Fruit fly (Drosophila melanogaster) whole organism, prepupa: ENCODE measurements around the gene CG46025.

ENCODE experiments used
- Blimp-1 ChIP-seq: fragments of 200-800 bp; sonication (Bioruptor generic); optimal IDR thresholded peaks from 3 replicates; lab custom pipeline; 2017; ENCODE audit warnings: missing biosample characterization, missing genetic modification characterization, mild to moderate bottlenecking, moderate library complexity, missing genetic modification reagents
- CG10631 ChIP-seq: fragments of 200-800 bp; sonication (Bioruptor generic); optimal IDR thresholded peaks from 2 replicates; lab custom pipeline; 2016; ENCODE audit warnings: missing biosample characterization, missing genetic modification characterization
- CG10669 ChIP-seq: fragments of 200-800 bp; sonication (Bioruptor generic); optimal IDR thresholded peaks from 3 replicates; lab custom pipeline; 2018; ENCODE audit warnings: missing biosample characterization, mild to moderate bottlenecking, missing genetic modification characterization, moderate library complexity
- CG11294 ChIP-seq: fragments of 200-800 bp; sonication (Bioruptor generic); IDR thresholded peaks from 2 replicates; pipeline ENCODE4 v1.3.6; 2022; ENCODE audit warnings: missing biosample characterization, missing genetic modification characterization
- CG15336 ChIP-seq: fragments of 200-800 bp; sonication (Bioruptor generic); IDR thresholded peaks from 2 replicates; pipeline ENCODE4 v1.3.6; 2022; ENCODE audit warnings: missing biosample characterization, missing genetic modification characterization
- CG1621 ChIP-seq: fragments of 200-800 bp; sonication (Bioruptor generic); optimal IDR thresholded peaks from 3 replicates; lab custom pipeline; 2018; ENCODE audit warnings: missing biosample characterization, mild to moderate bottlenecking, missing genetic modification characterization
- CG3032 ChIP-seq: fragments of 200-800 bp; optimal IDR thresholded peaks from 2 replicates; lab custom pipeline; 2019; ENCODE audit warnings: missing biosample characterization, mild to moderate bottlenecking, missing genetic modification characterization, moderate library complexity
- CG34406 ChIP-seq: fragments of 200-800 bp; sonication (Bioruptor generic); optimal IDR thresholded peaks from 3 replicates; lab custom pipeline; 2016; ENCODE audit warnings: missing biosample characterization, missing genetic modification characterization
- CG3919 ChIP-seq: fragments of 200-800 bp; sonication (Bioruptor generic); optimal IDR thresholded peaks from 3 replicates; lab custom pipeline; 2016; ENCODE audit warnings: missing biosample characterization, missing genetic modification characterization
- CG4318 ChIP-seq: fragments of 200-800 bp; sonication (Bioruptor generic); optimal IDR thresholded peaks from 3 replicates; lab custom pipeline; 2017; ENCODE audit warnings: missing biosample characterization, mild to moderate bottlenecking, missing genetic modification characterization
- CG6163 ChIP-seq: fragments of 200-800 bp; sonication (Bioruptor generic); IDR thresholded peaks from 3 replicates; pipeline ENCODE4 v1.3.6; 2022; ENCODE audit warnings: missing biosample characterization, missing genetic modification characterization
- CG6276 ChIP-seq: fragments of 200-800 bp; sonication (Bioruptor generic); optimal IDR thresholded peaks from 2 replicates; lab custom pipeline; 2017; ENCODE audit warnings: missing biosample characterization, mild to moderate bottlenecking, missing genetic modification characterization
- CG6808 ChIP-seq: fragments of 200-800 bp; sonication (Bioruptor generic); optimal IDR thresholded peaks from 3 replicates; lab custom pipeline; 2017; ENCODE audit warnings: missing biosample characterization, missing genetic modification characterization, mild to moderate bottlenecking, moderate library complexity, missing genetic modification reagents
- CG8119 ChIP-seq: fragments of 200-800 bp; sonication (Bioruptor generic); IDR thresholded peaks from 3 replicates; pipeline ENCODE4 v1.3.6; 2022; ENCODE audit warnings: missing biosample characterization, missing genetic modification characterization
- CG8319 ChIP-seq: fragments of 200-800 bp; sonication (Bioruptor generic); optimal IDR thresholded peaks from 3 replicates; lab custom pipeline; 2016; ENCODE audit warnings: missing biosample characterization, missing genetic modification characterization
- CG9139 ChIP-seq: fragments of 200-800 bp; sonication (Bioruptor generic); optimal IDR thresholded peaks from 3 replicates; lab custom pipeline; 2017; ENCODE audit warnings: missing biosample characterization, mild to moderate bottlenecking, missing genetic modification characterization
- Eip75B ChIP-seq: fragments of 200-800 bp; sonication (Bioruptor generic); optimal IDR thresholded peaks from 3 replicates; lab custom pipeline; 2016; ENCODE audit warnings: missing biosample characterization, missing genetic modification characterization
- Eip78C ChIP-seq: fragments of 200-800 bp; sonication (Bioruptor generic); peaks from one replicate; lab custom pipeline; 2016; ENCODE audit warnings: missing biosample characterization, missing genetic modification characterization
- Ets21C ChIP-seq: fragments of 200-800 bp; sonication (Bioruptor generic); optimal IDR thresholded peaks from 3 replicates; lab custom pipeline; 2016; ENCODE audit warnings: missing biosample characterization, missing genetic modification characterization
- Ets96B ChIP-seq: fragments of 200-800 bp; optimal IDR thresholded peaks from 2 replicates; lab custom pipeline; 2019; ENCODE audit warnings: missing biosample characterization, mild to moderate bottlenecking, missing genetic modification characterization, moderate library complexity
- Gug ChIP-seq: fragments of 200-800 bp; sonication (Bioruptor generic); IDR thresholded peaks from 2 replicates; pipeline ENCODE4 v1.3.6; 2022; ENCODE audit warnings: missing biosample characterization, missing genetic modification characterization
- Lpt ChIP-seq: fragments of 200-800 bp; sonication (Bioruptor generic); optimal IDR thresholded peaks from 3 replicates; lab custom pipeline; 2016; ENCODE audit warnings: missing biosample characterization, missing genetic modification characterization
- OdsH ChIP-seq: fragments of 200-800 bp; sonication (Bioruptor generic); optimal IDR thresholded peaks from 3 replicates; lab custom pipeline; 2016; ENCODE audit warnings: missing biosample characterization, missing genetic modification characterization
- Smox ChIP-seq: fragments of 200-800 bp; sonication (Bioruptor generic); optimal IDR thresholded peaks from 3 replicates; lab custom pipeline; 2016; ENCODE audit warnings: missing biosample characterization, missing genetic modification characterization
- Sox102F ChIP-seq: fragments of 200-800 bp; sonication (Bioruptor generic); optimal IDR thresholded peaks from 2 replicates; lab custom pipeline; 2016; ENCODE audit warnings: missing biosample characterization, mild to moderate bottlenecking, missing genetic modification characterization
- Sox14 ChIP-seq: fragments of 200-800 bp; sonication (Bioruptor generic); optimal IDR thresholded peaks from 3 replicates; lab custom pipeline; 2016; ENCODE audit warnings: missing biosample characterization, missing genetic modification characterization
- Sox15 ChIP-seq: fragments of 200-800 bp; sonication (Bioruptor generic); optimal IDR thresholded peaks from 3 replicates; lab custom pipeline; 2016; ENCODE audit warnings: missing biosample characterization, missing genetic modification characterization
- acj6 ChIP-seq: fragments of 200-800 bp; sonication (Bioruptor generic); optimal IDR thresholded peaks from 3 replicates; lab custom pipeline; 2016; ENCODE audit warnings: missing biosample characterization, missing genetic modification characterization
- dac ChIP-seq: fragments of 200-800 bp; sonication (Bioruptor generic); optimal IDR thresholded peaks from 2 replicates; lab custom pipeline; 2017; ENCODE audit warnings: missing biosample characterization, mild to moderate bottlenecking, missing genetic modification characterization
- fd59A ChIP-seq: fragments of 200-800 bp; sonication (Bioruptor generic); optimal IDR thresholded peaks from 2 replicates; lab custom pipeline; 2017; ENCODE audit warnings: missing biosample characterization, mild to moderate bottlenecking, missing genetic modification characterization, missing genetic modification reagents
- fd85E ChIP-seq: fragments of 200-800 bp; sonication (Bioruptor generic); optimal IDR thresholded peaks from 3 replicates; lab custom pipeline; 2016; ENCODE audit warnings: missing biosample characterization, missing genetic modification characterization
- fkh ChIP-seq: fragments of 200-800 bp; sonication (Bioruptor generic); optimal IDR thresholded peaks from 3 replicates; lab custom pipeline; 2017; ENCODE audit warnings: missing biosample characterization, mild to moderate bottlenecking, missing genetic modification characterization, moderate library complexity
- net ChIP-seq: fragments of 200-800 bp; sonication (Bioruptor generic); optimal IDR thresholded peaks from 3 replicates; lab custom pipeline; 2016; ENCODE audit warnings: missing biosample characterization, missing genetic modification characterization
- salr ChIP-seq, 2 experiments: fragments of 200-800 bp; sonication (Bioruptor generic); optimal IDR thresholded peaks; 3 replicates each; lab custom pipeline; 2016 to 2018; ENCODE audit warnings: missing biosample characterization in 2 of 2, missing genetic modification characterization in 2 of 2, mild to moderate bottlenecking in 1 of 2
- spab ChIP-seq: fragments of 200-800 bp; sonication (Bioruptor generic); optimal IDR thresholded peaks from 2 replicates; lab custom pipeline; 2017; ENCODE audit warnings: missing biosample characterization, mild to moderate bottlenecking, missing genetic modification characterization, missing genetic modification reagents
- ss ChIP-seq, 2 experiments: fragments of 200-800 bp; sonication (Bioruptor generic); optimal IDR thresholded peaks; 2 replicates in 1 of 2; 3 replicates in 1 of 2; lab custom pipeline; 2017 to 2018; ENCODE audit warnings: mild to moderate bottlenecking in 2 of 2, missing biosample characterization in 2 of 2, missing genetic modification characterization in 2 of 2, moderate library complexity in 1 of 2
- svp ChIP-seq: fragments of 200-800 bp; sonication (Bioruptor generic); peaks from one replicate; lab custom pipeline; 2016; ENCODE audit warnings: missing biosample characterization, missing genetic modification characterization
- vri ChIP-seq: fragments of 200-800 bp; sonication (Bioruptor generic); optimal IDR thresholded peaks from 3 replicates; lab custom pipeline; 2016; ENCODE audit warnings: missing biosample characterization, mild to moderate bottlenecking, missing genetic modification characterization

The CG46025 gene

dm6 chr2L:7782788-7783401 lies 28.9 kb downstream of the CG46025 start, which contains the start of gene Brd7-9 (continued):
- peak; percentile 93 for TF ChIP-seq CG15336 (GFP tag; lab: Robert Waterston, UW)
- no peak for TF ChIP-seq CG9139 (GFP tag; lab: Kevin White, UChicago)
- peak; percentile 90 for TF ChIP-seq CG6163 (GFP tag; lab: Robert Waterston, UW)
- peak; percentile 87 for TF ChIP-seq net
- no peak for TF ChIP-seq ss (GFP tag; optimal IDR thresholded peaks at IDR 0.05; lab: Kevin White, UChicago)
- TF ChIP-seq fd85E (GFP tag; lab: Kevin White, UChicago), result peak; percentile 58
- TF ChIP-seq Eip75B (GFP tag; lab: Kevin White, UChicago), result peak; percentile 69
- TF ChIP-seq dac (GFP tag; lab: Kevin White, UChicago), result no peak
- no peak for TF ChIP-seq CG6276 (GFP tag; lab: Kevin White, UChicago)
- peak; percentile 71 for TF ChIP-seq acj6 (GFP tag; lab: Kevin White, UChicago)
- peak; percentile 67 for TF ChIP-seq Gug (GFP tag; lab: Robert Waterston, UW)
- peak; percentile 73 for TF ChIP-seq CG11294 (GFP tag; lab: Robert Waterston, UW)
- TF ChIP-seq CG8319 (GFP tag; lab: Kevin White, UChicago), result peak; percentile 18
- TF ChIP-seq CG3032, result peak; percentile 62
- peak; percentile 50 for TF ChIP-seq Lpt (GFP tag; lab: Kevin White, UChicago)
- peak; percentile 85 for TF ChIP-seq CG3919 (GFP tag; lab: Kevin White, UChicago)
- TF ChIP-seq CG10631 (GFP tag; lab: Kevin White, UChicago), result peak; percentile 61
- no peak for TF ChIP-seq CG6808 (GFP tag; lab: Kevin White, UChicago)
- no peak for TF ChIP-seq fkh (GFP tag; lab: Kevin White, UChicago)
- peak; percentile 31 for TF ChIP-seq Ets21C (GFP tag; lab: Kevin White, UChicago)
- TF ChIP-seq Smox, result peak; percentile 76
- TF ChIP-seq CG4318, result peak; percentile 3
- TF ChIP-seq Blimp-1, result no peak
- TF ChIP-seq Sox15, result peak; percentile 28
- peak; percentile 50 for TF ChIP-seq spab (GFP tag; lab: Kevin White, UChicago)
- peak; percentile 67 for TF ChIP-seq CG34406 (GFP tag; lab: Kevin White, UChicago)
- peak; percentile 67 for TF ChIP-seq OdsH (GFP tag; lab: Kevin White, UChicago)
- TF ChIP-seq CG1621 (tag; lab: Kevin White, UChicago), result peak; percentile 36
- peak; percentile 91 for TF ChIP-seq CG8119 (GFP tag; lab: Robert Waterston, UW)
- TF ChIP-seq Sox102F (GFP tag; lab: Kevin White, UChicago), result peak; percentile 81
- peak in 1 of 2 experiments; percentile 28 for TF ChIP-seq salr (GFP tag; optimal IDR thresholded peaks at IDR 0.05; lab: Kevin White, UChicago)
- peak; percentile 74 for TF ChIP-seq Sox14 (GFP tag; lab: Kevin White, UChicago)
- peak; percentile 43 for TF ChIP-seq fd59A (GFP tag; lab: Kevin White, UChicago)
- peak; percentile 94 for TF ChIP-seq Eip78C (GFP tag; lab: Kevin White, UChicago)

- no peak for TF ChIP-seq net
- peak; percentile 19 for TF ChIP-seq svp
- no peak for TF ChIP-seq CG10669 (GFP tag; lab: Kevin White, UChicago)
- TF ChIP-seq CG6276 (GFP tag; lab: Kevin White, UChicago), result peak; percentile 57
- no peak for TF ChIP-seq vri (GFP tag; lab: Kevin White, UChicago)
- TF ChIP-seq Ets96B (tag; lab: Kevin White, UChicago), result no peak
- peak; percentile 18 for TF ChIP-seq CG6808 (GFP tag; lab: Kevin White, UChicago)
- peak; percentile 5 for TF ChIP-seq fkh (GFP tag; lab: Kevin White, UChicago)
- TF ChIP-seq, all 60 proteins: peak for 4
These were observed 35.0 kb downstream of the CG46025 start for dm6 chr2L:7788952-7789466.
